Worm (Caenorhabditis elegans) whole organism, L2 larva: ENCODE data around the gene F21H7.12.

Experiments used
- C34F6.9 ChIP-seq: fragments of 150-350 bp; optimal IDR thresholded peaks from 2 replicates; lab custom pipeline; 2014; ENCODE audit warnings: missing biosample characterization, missing genetic modification characterization
- F13H6.1 ChIP-seq: sonication (generic microtip); optimal IDR thresholded peaks from 2 replicates; lab custom pipeline; 2016; ENCODE audit warnings: missing genetic modification characterization, missing compliant biosample characterization
- Y55F3AM.14 ChIP-seq: fragments of 200-800 bp; sonication (Bioruptor generic); optimal IDR thresholded peaks from 2 replicates; lab custom pipeline; 2018; ENCODE audit warnings: mild to moderate bottlenecking, missing genetic modification characterization, missing compliant biosample characterization
- ZK546.5 ChIP-seq: sonication (generic microtip); optimal IDR thresholded peaks from 2 replicates; lab custom pipeline; 2017; ENCODE audit warnings: missing biosample characterization, missing genetic modification characterization
- alr-1 ChIP-seq: fragments of 150-350 bp; optimal IDR thresholded peaks from 2 replicates; lab custom pipeline; 2014; ENCODE audit warnings: missing biosample characterization, missing genetic modification characterization
- aly-2 ChIP-seq: fragments of 150-350 bp; optimal IDR thresholded peaks from 2 replicates; lab custom pipeline; 2014; ENCODE audit warnings: missing biosample characterization, missing genetic modification characterization
- ama-1 ChIP-seq: fragments of 150-350 bp; optimal IDR thresholded peaks from 2 replicates; lab custom pipeline; 2018; ENCODE audit warnings: inconsistent platforms
- blmp-1 ChIP-seq: sonication (generic microtip); optimal IDR thresholded peaks from 2 replicates; lab custom pipeline; 2017; ENCODE audit warnings: missing genetic modification characterization, mild to moderate bottlenecking, missing compliant biosample characterization, antibody characterized with exemption, moderate library complexity; ENCODE audit not compliant: insufficient read depth
- ceh-16 ChIP-seq: fragments of 150-350 bp; optimal IDR thresholded peaks from 2 replicates; lab custom pipeline; 2014; ENCODE audit warnings: missing biosample characterization, missing genetic modification characterization
- ceh-82 ChIP-seq: fragments of 150-350 bp; optimal IDR thresholded peaks from 2 replicates; lab custom pipeline; 2014; ENCODE audit warnings: missing biosample characterization, missing genetic modification characterization
- crh-2 ChIP-seq: sonication (generic microtip); optimal IDR thresholded peaks from 2 replicates; lab custom pipeline; 2017; ENCODE audit warnings: missing biosample characterization, missing genetic modification characterization
- dmd-4 ChIP-seq: sonication (generic microtip); optimal IDR thresholded peaks from 2 replicates; lab custom pipeline; 2017; ENCODE audit warnings: missing biosample characterization, missing genetic modification characterization
- elt-1 ChIP-seq: fragments of 150-350 bp; optimal IDR thresholded peaks from 2 replicates; lab custom pipeline; 2014; ENCODE audit warnings: missing biosample characterization, missing genetic modification characterization
- elt-3 ChIP-seq: sonication (generic microtip); optimal IDR thresholded peaks from 2 replicates; lab custom pipeline; 2017; ENCODE audit warnings: missing biosample characterization, missing genetic modification characterization
- fos-1 ChIP-seq: fragments of 150-350 bp; optimal IDR thresholded peaks from 2 replicates; lab custom pipeline; 2014; ENCODE audit warnings: missing biosample characterization, missing genetic modification characterization
- lin-11 ChIP-seq: fragments of 150-350 bp; sonication (generic microtip); optimal IDR thresholded peaks from 2 replicates; lab custom pipeline; 2014; ENCODE audit warnings: missing biosample characterization, missing genetic modification characterization, inconsistent platforms, mixed read lengths
- lin-13 ChIP-seq: fragments of 150-350 bp; optimal IDR thresholded peaks from 2 replicates; lab custom pipeline; 2014; ENCODE audit warnings: missing biosample characterization, missing genetic modification reagents, missing genetic modification characterization
- lin-39 ChIP-seq: fragments of 150-350 bp; optimal IDR thresholded peaks from 2 replicates; lab custom pipeline; 2014; ENCODE audit warnings: missing biosample characterization, missing genetic modification reagents, missing genetic modification characterization
- lsy-2 ChIP-seq, 2 experiments: fragments of 150-350 bp in 1 of 2; sonication (generic microtip) in 1 of 2; optimal IDR thresholded peaks; 2 replicates each; lab custom pipeline; 2014 to 2017; ENCODE audit warnings: missing biosample characterization in 2 of 2, missing genetic modification characterization in 2 of 2
- mab-5 ChIP-seq: fragments of 150-350 bp; optimal IDR thresholded peaks from 2 replicates; lab custom pipeline; 2014; ENCODE audit warnings: missing biosample characterization, missing genetic modification characterization
- mbf-1 ChIP-seq: sonication (generic microtip); optimal IDR thresholded peaks from 2 replicates; lab custom pipeline; 2017; ENCODE audit warnings: missing biosample characterization, missing genetic modification characterization
- nhr-10 ChIP-seq: sonication (generic microtip); optimal IDR thresholded peaks from 2 replicates; lab custom pipeline; 2017; ENCODE audit warnings: missing biosample characterization, missing genetic modification characterization
- nhr-11 ChIP-seq: fragments of 150-350 bp; optimal IDR thresholded peaks from 2 replicates; lab custom pipeline; 2014; ENCODE audit warnings: missing biosample characterization, missing genetic modification characterization
- nhr-12 ChIP-seq: fragments of 150-350 bp; optimal IDR thresholded peaks from 2 replicates; lab custom pipeline; 2014; ENCODE audit warnings: missing biosample characterization, missing genetic modification characterization
- nhr-129 ChIP-seq: fragments of 150-350 bp; optimal IDR thresholded peaks from 2 replicates; lab custom pipeline; 2014; ENCODE audit warnings: missing biosample characterization, missing genetic modification characterization
- nhr-21 ChIP-seq: fragments of 150-350 bp; optimal IDR thresholded peaks from 2 replicates; lab custom pipeline; 2014; ENCODE audit warnings: missing biosample characterization, missing genetic modification characterization
- nhr-23 ChIP-seq: fragments of 150-350 bp; optimal IDR thresholded peaks from 2 replicates; lab custom pipeline; 2014; ENCODE audit warnings: missing biosample characterization, missing genetic modification reagents, missing genetic modification characterization
- nhr-237 ChIP-seq: fragments of 150-350 bp; optimal IDR thresholded peaks from 2 replicates; lab custom pipeline; 2014; ENCODE audit warnings: missing biosample characterization, missing genetic modification characterization
- nhr-25 ChIP-seq: fragments of 150-350 bp; sonication (generic microtip); optimal IDR thresholded peaks from 3 replicates; lab custom pipeline; 2014; ENCODE audit warnings: missing biosample characterization, missing genetic modification characterization
- nhr-6 ChIP-seq: fragments of 150-350 bp; optimal IDR thresholded peaks from 2 replicates; lab custom pipeline; 2014; ENCODE audit warnings: missing biosample characterization, missing genetic modification characterization
- nhr-77 ChIP-seq: fragments of 150-350 bp; optimal IDR thresholded peaks from 2 replicates; lab custom pipeline; 2014; ENCODE audit warnings: missing biosample characterization, missing genetic modification characterization
- sem-4 ChIP-seq: fragments of 150-350 bp; optimal IDR thresholded peaks from 2 replicates; lab custom pipeline; 2014; ENCODE audit warnings: missing biosample characterization, missing genetic modification reagents, missing genetic modification characterization
- skn-1 ChIP-seq: sonication (generic microtip); optimal IDR thresholded peaks from 2 replicates; lab custom pipeline; 2017; ENCODE audit warnings: missing biosample characterization, missing genetic modification characterization
- sma-9 ChIP-seq, 2 experiments: fragments of 150-350 bp in 1 of 2; sonication (generic microtip) in 1 of 2; optimal IDR thresholded peaks; 2 replicates each; lab custom pipeline; 2014 to 2016; ENCODE audit warnings: missing genetic modification characterization in 2 of 2, mild to moderate bottlenecking in 1 of 2, missing biosample characterization in 1 of 2, missing compliant biosample characterization in 1 of 2, missing genetic modification reagents in 1 of 2, moderate library complexity in 1 of 2
- snpc-4 ChIP-seq: fragments of 150-350 bp; optimal IDR thresholded peaks from 2 replicates; lab custom pipeline; 2014; ENCODE audit warnings: missing biosample characterization, missing genetic modification characterization
- unc-39 ChIP-seq: fragments of 150-350 bp; optimal IDR thresholded peaks from 2 replicates; lab custom pipeline; 2014; ENCODE audit warnings: missing biosample characterization, missing genetic modification characterization
- unc-62 ChIP-seq: fragments of 150-350 bp; optimal IDR thresholded peaks from 2 replicates; lab custom pipeline; 2014; ENCODE audit warnings: missing biosample characterization, missing genetic modification reagents, missing genetic modification characterization
- zag-1 ChIP-seq: fragments of 150-350 bp; optimal IDR thresholded peaks from 2 replicates; lab custom pipeline; 2014; ENCODE audit warnings: missing biosample characterization, missing genetic modification characterization
- ztf-1 ChIP-seq: fragments of 200-800 bp; sonication (Bioruptor generic); conservative IDR thresholded peaks from 2 replicates; pipeline ENCODE4 v1.3.6; 2022; ENCODE audit warnings: missing genetic modification characterization, missing compliant biosample characterization
- ztf-11 ChIP-seq: sonication (generic microtip); optimal IDR thresholded peaks from 2 replicates; lab custom pipeline; 2017; ENCODE audit warnings: missing biosample characterization, missing genetic modification characterization
- ztf-4 ChIP-seq: fragments of 150-350 bp; optimal IDR thresholded peaks from 2 replicates; lab custom pipeline; 2014; ENCODE audit warnings: missing biosample characterization, missing genetic modification characterization

F21H7.12 gene

ce11 chrV:16229896-16230295 is at the start of gene F21H7.12, which contains the start of gene F21H7.2:
Gene F21H7.12, plus strand, starts transcription at chrV:16230165.
Gene F21H7.2, minus strand, starts transcription at chrV:16229996.
- TF ChIP-seq skn-1 (tag; lab: Kevin White, UChicago) (no peak), nhr-6 (tag; lab: Kevin White, UChicago) (no peak), unc-39 (no peak), mbf-1 (tag; lab: Kevin White, UChicago) (no peak), snpc-4 (tag; lab: Kevin White, UChicago) (no peak)

DNA sequence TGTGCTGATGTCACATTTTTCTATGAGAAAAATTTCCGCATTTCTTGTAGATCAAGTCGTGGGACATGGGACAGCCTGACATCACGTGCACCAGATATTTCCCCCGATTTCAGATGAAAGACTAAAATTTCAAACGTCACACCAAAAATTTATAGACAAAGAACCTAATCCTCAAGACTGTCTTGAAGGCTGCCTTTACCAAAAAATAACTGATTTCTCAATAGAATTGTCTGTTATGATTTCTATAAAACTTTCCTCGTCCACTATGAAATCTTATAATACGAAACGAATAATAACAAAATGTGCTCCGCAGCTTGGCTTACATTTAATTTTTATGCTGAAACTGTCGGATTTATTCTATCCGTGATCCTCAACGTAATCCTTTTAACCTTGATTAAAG is 49.6 kb upstream of the F21H7.12 start, which contains the start of gene str-106:
TSS of gene str-106 (plus strand) at position 301 of the 400 bp plus-strand sequence.
- TF ChIP-seq nhr-23 (tag; lab: Kevin White, UChicago) (no peak), skn-1 (tag; lab: Kevin White, UChicago) (no peak), F13H6.1 (tag; lab: Kevin White, UChicago) (no peak), fos-1 (tag; lab: Kevin White, UChicago) (no peak), nhr-129 (tag; lab: Kevin White, UChicago) (no peak), blmp-1 (tag; lab: Kevin White, UChicago) (no peak), crh-2 (tag; lab: Kevin White, UChicago) (no peak), nhr-21 (tag; lab: Kevin White, UChicago) (no peak), lsy-2 (tag; optimal IDR thresholded peaks at IDR 0.05; lab: Kevin White, UChicago) (no peak), mab-5 (no peak), sma-9 (GFP tag; optimal IDR thresholded peaks at IDR 0.05; lab: Kevin White, UChicago) (no peak), sma-9 (tag; optimal IDR thresholded peaks at IDR 0.05; lab: Kevin White, UChicago) (no peak), nhr-77 (no peak), ama-1 (no peak), aly-2 (tag; lab: Kevin White, UChicago) (no peak), C34F6.9 (tag; lab: Kevin White, UChicago) (no peak), nhr-10 (tag; lab: Kevin White, UChicago) (no peak), elt-3 (tag; lab: Kevin White, UChicago) (no peak), ztf-11 (no peak), nhr-6 (tag; lab: Kevin White, UChicago) (no peak)

DNA sequence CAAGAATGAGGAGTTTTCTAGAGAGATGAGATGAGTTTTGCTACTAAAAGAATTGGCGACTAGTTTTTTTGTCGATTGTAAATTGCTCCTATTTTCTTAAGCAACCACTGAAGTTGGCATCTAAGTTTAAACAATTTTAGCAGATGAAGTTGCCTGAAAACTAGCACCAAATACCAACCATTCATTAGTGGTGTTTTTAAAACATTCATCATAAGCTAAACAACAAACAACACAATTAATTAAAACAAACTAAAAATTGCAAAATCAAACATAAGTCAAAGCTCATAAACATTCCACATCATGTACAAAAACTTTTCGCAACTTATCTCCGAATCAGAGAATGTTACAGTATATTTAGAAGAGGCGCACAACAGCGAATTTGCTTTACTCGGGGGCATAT is 47.9 kb upstream of the F21H7.12 start, which contains the start of gene srz-13:
TSS of gene srz-13 (plus strand) at position 301 of the 400 bp plus-strand sequence.
- TF ChIP-seq lin-11 (tag; lab: Kevin White, UChicago), result no peak
- no peak for TF ChIP-seq ztf-4 (tag; lab: Kevin White, UChicago)
- TF ChIP-seq dmd-4 (tag; lab: Kevin White, UChicago), result no peak
- TF ChIP-seq zag-1 (tag; lab: Kevin White, UChicago), result no peak
- TF ChIP-seq alr-1 (tag; lab: Kevin White, UChicago), result no peak
- TF ChIP-seq sma-9 (GFP tag; optimal IDR thresholded peaks at IDR 0.05; lab: Kevin White, UChicago), result no peak
- TF ChIP-seq sma-9 (tag; optimal IDR thresholded peaks at IDR 0.05; lab: Kevin White, UChicago), result no peak
- TF ChIP-seq nhr-25 (tag; lab: Kevin White, UChicago), result no peak
- TF ChIP-seq mab-5, result no peak
- TF ChIP-seq lin-39 (tag; lab: Kevin White, UChicago), result no peak
- TF ChIP-seq F13H6.1 (tag; lab: Kevin White, UChicago), result no peak
- TF ChIP-seq ZK546.5, result no peak
- no peak for TF ChIP-seq ceh-16
- no peak for TF ChIP-seq ama-1
- TF ChIP-seq nhr-11 (tag; lab: Kevin White, UChicago), result no peak
- TF ChIP-seq skn-1 (tag; lab: Kevin White, UChicago), result no peak
- no peak for TF ChIP-seq nhr-237
- TF ChIP-seq crh-2 (tag; lab: Kevin White, UChicago), result no peak
- no peak for TF ChIP-seq Y55F3AM.14 (GFP tag; lab: Kevin White, UChicago)

DNA sequence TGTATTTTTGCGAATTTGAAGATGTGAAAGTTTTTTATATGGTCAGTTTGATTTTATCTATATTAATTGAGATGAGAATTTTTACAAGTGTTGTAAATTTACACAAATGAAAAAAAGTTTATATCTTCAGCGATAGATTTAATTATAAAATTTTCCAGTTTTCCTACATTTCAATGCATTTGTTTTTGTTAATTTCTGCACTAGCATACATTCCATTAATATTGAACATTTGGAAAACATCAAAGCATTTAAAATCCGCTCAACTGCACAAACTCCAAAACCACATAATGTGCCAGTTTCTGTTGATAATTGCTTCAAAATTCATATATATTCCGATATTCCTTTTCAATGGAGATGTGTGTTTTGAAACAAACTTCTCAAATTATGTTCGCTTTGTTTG is 47.0 kb upstream of the F21H7.12 start, which contains the start of gene srh-277:
TSS of gene srh-277 (plus strand) at position 301 of the 400 bp plus-strand sequence.
- TF ChIP-seq nhr-21 (tag; lab: Kevin White, UChicago) (no peak), crh-2 (tag; lab: Kevin White, UChicago) (no peak), ceh-16 (no peak), blmp-1 (tag; lab: Kevin White, UChicago) (no peak), nhr-77 (no peak), nhr-12 (tag; lab: Kevin White, UChicago) (no peak), sem-4 (no peak), mbf-1 (tag; lab: Kevin White, UChicago) (no peak), ceh-82 (no peak), elt-1 (no peak), unc-62 (no peak), lsy-2 (tag; optimal IDR thresholded peaks at IDR 0.05; lab: Kevin White, UChicago) (no peak), lin-13 (GFP tag; lab: Kevin White, UChicago) (no peak), elt-3 (tag; lab: Kevin White, UChicago) (no peak), dmd-4 (tag; lab: Kevin White, UChicago) (no peak), ztf-1 (GFP tag; lab: Robert Waterston, UW) (no peak), nhr-25 (tag; lab: Kevin White, UChicago) (no peak), nhr-237 (no peak), unc-39 (no peak)
